Worm (Caenorhabditis elegans): ENCODE data around the gene jhdm-1.

ce11 chrIII:6488916-6489315, 34.6 kb downstream of the jhdm-1 start:
- TF ChIP-seq snpc-4 (GFP tag; optimal IDR thresholded peaks at IDR 0.05), result no peak
- TF ChIP-seq snpc-4 (tag; optimal IDR thresholded peaks at IDR 0.05), result peak in 1 of 4 experiments; percentile 1
- no peak for TF ChIP-seq F52B5.7 (tag; optimal IDR thresholded peaks at IDR 0.05)
- TF ChIP-seq ztf-26 (tag; optimal IDR thresholded peaks at IDR 0.05), result no peak
- no peak for TF ChIP-seq F55B11.4 (tag; optimal IDR thresholded peaks at IDR 0.05; ENCODE audit: borderline replicate concordance, insufficient read depth)
- TF ChIP-seq tbp1 (GFP tag; optimal IDR thresholded peaks at IDR 0.05), result no peak
- TF ChIP-seq ccch-3 (GFP tag; optimal IDR thresholded peaks at IDR 0.05), result no peak
- no peak for TF ChIP-seq him-1 (tag; optimal IDR thresholded peaks at IDR 0.05)
- no peak for TF ChIP-seq ama-1 (optimal IDR thresholded peaks at IDR 0.05)
- TF ChIP-seq ama-1 (GFP tag; optimal IDR thresholded peaks at IDR 0.05), result no peak
- TF ChIP-seq mel-28 (tag; optimal IDR thresholded peaks at IDR 0.05; ENCODE audit: borderline replicate concordance), result no peak
- TF ChIP-seq F37B4.10 (GFP tag; IDR thresholded peaks at IDR 0.05), result no peak
- no peak for TF ChIP-seq lin-35 (GFP tag; optimal IDR thresholded peaks at IDR 0.05)
- TF ChIP-seq hrde-1 (tag; optimal IDR thresholded peaks at IDR 0.05; ENCODE audit: borderline replicate concordance), result no peak
